Worm (Caenorhabditis elegans): ENCODE results near the gene F55D10.4.
A peak's percentile ranks its signal among the peaks of the same experiment; 100 is the strongest.

Gene F55D10.4

DNA sequence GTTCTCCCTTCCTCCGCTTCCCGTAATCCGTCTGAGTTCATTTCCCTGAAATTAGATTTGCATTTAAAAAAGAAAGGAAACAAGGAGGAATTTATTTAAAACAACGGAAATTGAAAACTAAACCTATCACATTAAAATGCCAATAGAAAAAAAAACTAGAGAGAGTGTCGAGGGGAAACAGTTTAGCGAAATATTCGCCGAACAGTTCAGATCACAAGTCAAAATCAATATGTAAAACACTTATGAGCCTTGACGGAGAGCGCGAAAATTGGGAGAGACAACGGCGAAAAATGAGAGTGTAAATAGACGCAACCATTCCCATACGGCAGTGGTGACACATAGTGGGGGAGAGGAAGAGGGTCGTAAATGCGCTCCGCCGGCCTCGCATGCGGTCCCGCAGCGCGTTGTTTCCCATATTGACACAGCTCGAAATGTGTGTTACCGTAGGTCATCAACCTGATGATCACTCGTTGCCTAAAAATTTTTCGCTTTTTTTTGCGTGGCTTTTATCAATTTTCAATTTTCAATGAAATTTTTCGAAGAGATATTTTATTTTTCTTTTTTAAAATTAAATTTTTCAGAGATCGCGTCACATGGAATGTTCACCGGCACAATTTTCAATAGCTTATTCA lies 8.6 kb downstream of the F55D10.4 start, which contains the start of the genes dnj-14 and glit-1 (continued):
- TF ChIP-seq unc-39 (tag; optimal IDR thresholded peaks at IDR 0.05) (no peak), nhr-77 (tag; optimal IDR thresholded peaks at IDR 0.05) (no peak), egl-5 (tag; optimal IDR thresholded peaks at IDR 0.05) (peak; percentile 96), mdl-1 (tag; optimal IDR thresholded peaks at IDR 0.05) (peak; percentile 25), elt-3 (tag; optimal IDR thresholded peaks at IDR 0.05) (peak in 1 of 3 experiments; percentile 35)

DNA sequence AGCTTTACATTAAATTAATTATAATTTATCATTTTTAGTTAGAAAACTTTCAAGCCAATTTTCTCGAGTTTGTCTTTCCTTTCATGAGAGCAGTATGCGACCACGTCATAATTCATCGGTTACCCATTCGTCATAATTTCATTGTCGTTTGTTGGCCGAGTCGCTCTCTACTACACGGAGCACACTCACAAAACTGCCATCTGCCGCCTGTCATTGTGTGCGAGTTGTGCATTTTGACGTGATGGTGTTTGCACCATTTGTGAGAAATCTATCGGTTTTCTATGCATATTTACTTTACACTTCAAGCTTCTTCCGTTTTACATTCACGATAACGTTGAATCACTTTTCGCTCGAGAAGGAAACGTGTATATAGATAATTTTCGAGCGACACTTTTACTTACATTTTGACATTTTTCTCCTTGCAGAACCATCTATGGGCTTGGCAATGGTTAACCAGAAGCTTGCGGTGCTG lies 13.7 kb downstream of the F55D10.4 start, which contains the start of gene dhhc-10:
TSS of gene dhhc-10 (plus strand) at position 422 of the 472 bp plus-strand sequence.
- peak; percentile 5 for TF ChIP-seq lin-39 (tag; optimal IDR thresholded peaks at IDR 0.05)
- no peak for TF ChIP-seq fkh-10 (GFP tag; optimal IDR thresholded peaks at IDR 0.05)
- no peak for TF ChIP-seq ceh-82 (tag; optimal IDR thresholded peaks at IDR 0.05)
- no peak for TF ChIP-seq ZK546.5 (tag; optimal IDR thresholded peaks at IDR 0.05)
- TF ChIP-seq lsy-12 (tag; optimal IDR thresholded peaks at IDR 0.05), result peak; percentile 32
- TF ChIP-seq hmg-11 (tag; optimal IDR thresholded peaks at IDR 0.05), result peak; percentile 17
- no peak for TF ChIP-seq elt-3 (tag; optimal IDR thresholded peaks at IDR 0.05)
- no peak for TF ChIP-seq zag-1 (tag; optimal IDR thresholded peaks at IDR 0.05)
- TF ChIP-seq nhr-77 (tag; optimal IDR thresholded peaks at IDR 0.05), result no peak
- peak; percentile 41 for TF ChIP-seq lin-15B (tag; optimal IDR thresholded peaks at IDR 0.05)
- no peak for TF ChIP-seq nhr-12 (tag; optimal IDR thresholded peaks at IDR 0.05)
- TF ChIP-seq unc-39 (tag; optimal IDR thresholded peaks at IDR 0.05), result no peak
- TF ChIP-seq snpc-4 (tag; optimal IDR thresholded peaks at IDR 0.05), result peak; percentile 27
- no peak for TF ChIP-seq ztf-11 (tag; optimal IDR thresholded peaks at IDR 0.05)
- TF ChIP-seq mml-1 (tag; optimal IDR thresholded peaks at IDR 0.05), result no peak
- no peak for TF ChIP-seq ama-1 (optimal IDR thresholded peaks at IDR 0.05)
- peak; percentile 88 for TF ChIP-seq elt-2 (tag; optimal IDR thresholded peaks at IDR 0.05)
- TF ChIP-seq nhr-11 (tag; optimal IDR thresholded peaks at IDR 0.05), result no peak
- no peak for TF ChIP-seq egl-27 (tag; optimal IDR thresholded peaks at IDR 0.05)
- no peak for TF ChIP-seq nhr-76 (tag; optimal IDR thresholded peaks at IDR 0.05)
- TF ChIP-seq fos-1 (tag; optimal IDR thresholded peaks at IDR 0.05), result no peak
- TF ChIP-seq pqm-1 (tag; optimal IDR thresholded peaks at IDR 0.05), result peak; percentile 62
- TF ChIP-seq tbx-2 (tag; optimal IDR thresholded peaks at IDR 0.05), result no peak
- TF ChIP-seq nhr-28 (tag; optimal IDR thresholded peaks at IDR 0.05), result no peak
- peak; percentile 93 for TF ChIP-seq pha-4 (tag; optimal IDR thresholded peaks at IDR 0.05)
- TF ChIP-seq sea-2 (GFP tag; optimal IDR thresholded peaks at IDR 0.05), result no peak
- no peak for TF ChIP-seq eor-1 (tag; optimal IDR thresholded peaks at IDR 0.05)
- no peak for TF ChIP-seq nhr-67 (tag; optimal IDR thresholded peaks at IDR 0.05)
- TF ChIP-seq R02D3.7 (tag; optimal IDR thresholded peaks at IDR 0.05), result no peak
- TF ChIP-seq jun-1 (tag; optimal IDR thresholded peaks at IDR 0.05), result peak; percentile 61
- no peak for TF ChIP-seq egl-5 (tag; optimal IDR thresholded peaks at IDR 0.05)
- TF ChIP-seq fkh-2 (tag; optimal IDR thresholded peaks at IDR 0.05), result no peak
- no peak for TF ChIP-seq ceh-28 (tag; optimal IDR thresholded peaks at IDR 0.05)
- no peak for TF ChIP-seq ceh-9 (tag; optimal IDR thresholded peaks at IDR 0.05)
- TF ChIP-seq mdl-1 (tag; optimal IDR thresholded peaks at IDR 0.05), result no peak
- peak; percentile 48 for TF ChIP-seq nfya-1 (tag; optimal IDR thresholded peaks at IDR 0.05; ENCODE audit: insufficient read depth)
- TF ChIP-seq nhr-237 (tag; optimal IDR thresholded peaks at IDR 0.05), result no peak
- no peak for TF ChIP-seq aly-2 (tag; optimal IDR thresholded peaks at IDR 0.05)
- no peak for TF ChIP-seq nhr-23 (tag; optimal IDR thresholded peaks at IDR 0.05)
- TF ChIP-seq elt-1 (tag; optimal IDR thresholded peaks at IDR 0.05), result no peak
- TF ChIP-seq skn-1 (tag; optimal IDR thresholded peaks at IDR 0.05), result peak; percentile 52
- no peak for TF ChIP-seq unc-62 (GFP tag; optimal IDR thresholded peaks at IDR 0.05)
- TF ChIP-seq daf-12 (tag; optimal IDR thresholded peaks at IDR 0.05), result no peak
- no peak for TF ChIP-seq ceh-16 (tag; optimal IDR thresholded peaks at IDR 0.05)
- TF ChIP-seq nhr-25 (tag; optimal IDR thresholded peaks at IDR 0.05), result no peak
- TF ChIP-seq nhr-43 (tag; optimal IDR thresholded peaks at IDR 0.05; ENCODE audit: poor library complexity, severe bottlenecking), result peak; percentile 3
- TF ChIP-seq ztf-4 (tag; optimal IDR thresholded peaks at IDR 0.05), result no peak

All from whole organism, L3 larva.